Worm (Caenorhabditis elegans) whole organism, young adult: ENCODE measurements around the gene sshk-1.
A peak's percentile ranks its signal among the peaks of the same experiment; 100 is the strongest.

Experiments used
- B0019.2 ChIP-seq: fragments of 200-800 bp; sonication (Bioruptor generic); conservative IDR thresholded peaks from 2 replicates; pipeline ENCODE4 v1.3.6; 2022; ENCODE audit warnings: missing genetic modification reagents, missing genetic modification characterization, missing compliant biosample characterization
- B0336.3 ChIP-seq: fragments of 200-800 bp; sonication (Bioruptor generic); IDR thresholded peaks from 2 replicates; pipeline ENCODE4 v1.3.6; 2022; ENCODE audit warnings: missing genetic modification characterization, missing compliant biosample characterization
- C06A6.2 ChIP-seq: fragments of 200-800 bp; sonication (Bioruptor generic); conservative IDR thresholded peaks from 2 replicates; pipeline ENCODE4 v1.3.6; 2022; ENCODE audit warnings: missing genetic modification characterization, missing compliant biosample characterization
- D2030.7 ChIP-seq: fragments of 200-800 bp; sonication (Bioruptor generic); IDR thresholded peaks from 2 replicates; pipeline ENCODE4 v1.3.6; 2022; ENCODE audit warnings: missing genetic modification reagents, missing genetic modification characterization, missing compliant biosample characterization
- F10E7.11 ChIP-seq: sonication (generic microtip); optimal IDR thresholded peaks from 2 replicates; lab custom pipeline; 2017; ENCODE audit warnings: mild to moderate bottlenecking, missing genetic modification characterization, moderate library complexity, missing compliant biosample characterization
- F23B12.7 ChIP-seq: sonication (generic microtip); optimal IDR thresholded peaks from 2 replicates; lab custom pipeline; 2017; ENCODE audit warnings: missing genetic modification characterization, mild to moderate bottlenecking, missing compliant biosample characterization, antibody characterized with exemption, moderate library complexity; ENCODE audit not compliant: insufficient read depth
- F52B5.7 ChIP-seq: sonication (generic microtip); optimal IDR thresholded peaks from 2 replicates; lab custom pipeline; 2016; ENCODE audit warnings: mild to moderate bottlenecking, missing genetic modification characterization, missing compliant biosample characterization
- F57C9.4 ChIP-seq: sonication (generic microtip); optimal IDR thresholded peaks from 2 replicates; lab custom pipeline; 2017; ENCODE audit warnings: mild to moderate bottlenecking, missing genetic modification characterization, missing compliant biosample characterization
- K11D2.4 ChIP-seq: fragments of 200-800 bp; sonication (Bioruptor generic); IDR thresholded peaks from 2 replicates; pipeline ENCODE4 v1.3.6; 2022; ENCODE audit warnings: missing genetic modification reagents, missing genetic modification characterization, missing compliant biosample characterization
- K12H6.12 ChIP-seq: fragments of 200-800 bp; sonication (Bioruptor generic); optimal IDR thresholded peaks from 2 replicates; lab custom pipeline; 2018; ENCODE audit warnings: mild to moderate bottlenecking, missing genetic modification characterization, missing compliant biosample characterization
- Y53F4B.3 ChIP-seq: fragments of 200-800 bp; sonication (Bioruptor generic); IDR thresholded peaks from 2 replicates; pipeline ENCODE4 v1.3.6; 2022; ENCODE audit warnings: missing genetic modification reagents, missing genetic modification characterization, missing compliant biosample characterization
- Y56A3A.18 ChIP-seq: fragments of 200-800 bp; sonication (Bioruptor generic); IDR thresholded peaks from 2 replicates; pipeline ENCODE4 v1.3.6; 2022; ENCODE audit warnings: missing genetic modification reagents, missing genetic modification characterization, missing compliant biosample characterization
- Y67H2A.10 ChIP-seq: fragments of 200-800 bp; sonication (Bioruptor generic); conservative IDR thresholded peaks from 2 replicates; pipeline ENCODE4 v1.3.6; 2022; ENCODE audit warnings: missing genetic modification reagents, missing genetic modification characterization, missing compliant biosample characterization
- Y95B8A.8 ChIP-seq: fragments of 200-800 bp; sonication (Bioruptor generic); IDR thresholded peaks from 2 replicates; pipeline ENCODE4 v1.3.6; 2022; ENCODE audit warnings: missing genetic modification reagents, missing genetic modification characterization, missing compliant biosample characterization
- aptf-3 ChIP-seq: fragments of 200-800 bp; sonication (Bioruptor generic); IDR thresholded peaks from 2 replicates; pipeline ENCODE4 v1.3.6; 2022; ENCODE audit warnings: missing genetic modification characterization, missing compliant biosample characterization
- atf-7 ChIP-seq: sonication (generic microtip); optimal IDR thresholded peaks from 2 replicates; lab custom pipeline; 2017; ENCODE audit warnings: mild to moderate bottlenecking, missing genetic modification characterization, missing compliant biosample characterization
- ccch-3 ChIP-seq: fragments of 200-800 bp; sonication (Bioruptor generic); optimal IDR thresholded peaks from 2 replicates; lab custom pipeline; 2018; ENCODE audit warnings: mild to moderate bottlenecking, missing genetic modification characterization, missing compliant biosample characterization
- cebp-1 ChIP-seq, 2 experiments: fragments of 200-800 bp in 1 of 2; sonication (Bioruptor generic) in 1 of 2; sonication (generic microtip) in 1 of 2; IDR thresholded peaks in 1 of 2; optimal IDR thresholded peaks in 1 of 2; 2 replicates each; pipeline versions ENCODE4 v1.3.6 to Lab custom; 2017 to 2022; ENCODE audit warnings: missing compliant biosample characterization in 2 of 2, missing genetic modification characterization in 2 of 2, mild to moderate bottlenecking in 1 of 2, missing genetic modification reagents in 1 of 2, moderate library complexity in 1 of 2
- ceh-27 ChIP-seq: fragments of 200-800 bp; sonication (Bioruptor generic); optimal IDR thresholded peaks from 2 replicates; lab custom pipeline; 2018; ENCODE audit warnings: mild to moderate bottlenecking, missing genetic modification characterization, moderate library complexity, missing compliant biosample characterization
- dpl-1 ChIP-seq: fragments of 150-350 bp; optimal IDR thresholded peaks from 2 replicates; lab custom pipeline; 2014; ENCODE audit warnings: missing biosample characterization, missing genetic modification reagents, missing genetic modification characterization
- efl-1 ChIP-seq: fragments of 150-350 bp; optimal IDR thresholded peaks from 2 replicates; lab custom pipeline; 2014; ENCODE audit warnings: missing biosample characterization, missing genetic modification reagents, missing genetic modification characterization
- fkh-3 ChIP-seq: sonication (generic microtip); optimal IDR thresholded peaks from 2 replicates; lab custom pipeline; 2016; ENCODE audit warnings: mild to moderate bottlenecking, missing genetic modification characterization, missing compliant biosample characterization
- hmg-1.2 ChIP-seq: fragments of 200-800 bp; sonication (Bioruptor generic); IDR thresholded peaks from 2 replicates; pipeline ENCODE4 v1.3.6; 2022; ENCODE audit warnings: missing genetic modification reagents, missing genetic modification characterization, missing compliant biosample characterization
- hrde-1 ChIP-seq: sonication (generic microtip); optimal IDR thresholded peaks from 2 replicates; lab custom pipeline; 2016; ENCODE audit warnings: missing genetic modification characterization, mild to moderate bottlenecking, missing compliant biosample characterization, moderate library complexity, missing genotype, missing genetic modification reagents, borderline replicate concordance
- hsf-1 ChIP-seq: fragments of 200-800 bp; sonication (Bioruptor generic); IDR thresholded peaks from 2 replicates; pipeline ENCODE4 v1.3.6; 2022; ENCODE audit warnings: missing genetic modification reagents, missing genetic modification characterization, missing compliant biosample characterization
- lin-26 ChIP-seq: fragments of 200-800 bp; sonication (Bioruptor generic); IDR thresholded peaks from 2 replicates; pipeline ENCODE4 v1.3.6; 2022; ENCODE audit warnings: missing genetic modification reagents, missing genetic modification characterization, missing compliant biosample characterization
- lin-35 ChIP-seq, 3 experiments: fragments of 150-350 bp in 2 of 3; sonication (generic microtip) in 1 of 3; optimal IDR thresholded peaks; 2 replicates each; lab custom pipeline; 2014 to 2018; ENCODE audit warnings: missing biosample characterization in 3 of 3, missing genetic modification characterization in 3 of 3, missing genetic modification reagents in 3 of 3
- lin-54 ChIP-seq: fragments of 200-800 bp; sonication (Bioruptor generic); optimal IDR thresholded peaks from 2 replicates; lab custom pipeline; 2018; ENCODE audit warnings: mild to moderate bottlenecking, missing genetic modification characterization, missing compliant biosample characterization
- lsy-27 ChIP-seq: sonication (generic microtip); optimal IDR thresholded peaks from 2 replicates; lab custom pipeline; 2017; ENCODE audit warnings: missing genetic modification characterization, mild to moderate bottlenecking, missing compliant biosample characterization, antibody characterized with exemption, missing genotype, borderline replicate concordance; ENCODE audit not compliant: insufficient read depth
- madf-10 ChIP-seq: sonication (generic microtip); optimal IDR thresholded peaks from 2 replicates; lab custom pipeline; 2016; ENCODE audit warnings: mild to moderate bottlenecking, missing genetic modification characterization, missing compliant biosample characterization
- madf-3 ChIP-seq: fragments of 200-800 bp; sonication (Bioruptor generic); IDR thresholded peaks from 2 replicates; pipeline ENCODE4 v1.3.6; 2022; ENCODE audit warnings: missing genetic modification reagents, missing genetic modification characterization, missing compliant biosample characterization
- madf-8 ChIP-seq: fragments of 200-800 bp; sonication (Bioruptor generic); conservative IDR thresholded peaks from 2 replicates; pipeline ENCODE4 v1.3.6; 2022; ENCODE audit warnings: missing genetic modification reagents, missing genetic modification characterization, missing compliant biosample characterization
- mes-4 ChIP-seq: sonication (generic microtip); optimal IDR thresholded peaks from 2 replicates; lab custom pipeline; 2016; ENCODE audit warnings: missing genotype, missing genetic modification characterization, missing compliant biosample characterization
- nfya-2 ChIP-seq: fragments of 200-800 bp; sonication (Bioruptor generic); IDR thresholded peaks from 2 replicates; pipeline ENCODE4 v1.3.6; 2022; ENCODE audit warnings: missing genetic modification reagents, missing genetic modification characterization, missing compliant biosample characterization
- nfyb-1 ChIP-seq: fragments of 200-800 bp; sonication (Bioruptor generic); IDR thresholded peaks from 2 replicates; pipeline ENCODE4 v1.3.6; 2022; ENCODE audit warnings: missing genetic modification reagents, missing genetic modification characterization, missing compliant biosample characterization
- nhr-179 ChIP-seq: sonication (generic microtip); optimal IDR thresholded peaks from 2 replicates; lab custom pipeline; 2016; ENCODE audit warnings: mild to moderate bottlenecking, missing genetic modification characterization, missing compliant biosample characterization
- rec-8 ChIP-seq, 2 experiments: sonication (generic microtip); optimal IDR thresholded peaks; 2 replicates each; lab custom pipeline; 2016; ENCODE audit warnings: mild to moderate bottlenecking in 2 of 2, missing genetic modification characterization in 2 of 2, missing genetic modification reagents in 2 of 2, missing genotype in 2 of 2, missing biosample characterization in 1 of 2, missing compliant biosample characterization in 1 of 2, moderate library complexity in 1 of 2
- repo-1 ChIP-seq: sonication (generic microtip); optimal IDR thresholded peaks from 2 replicates; lab custom pipeline; 2017; ENCODE audit warnings: mild to moderate bottlenecking, missing genetic modification characterization, missing compliant biosample characterization
- snpc-1.1 ChIP-seq: sonication (generic microtip); optimal IDR thresholded peaks from 2 replicates; lab custom pipeline; 2017; ENCODE audit warnings: missing genetic modification characterization, mild to moderate bottlenecking, missing compliant biosample characterization, antibody characterized with exemption, moderate library complexity, missing genotype, missing genetic modification reagents; ENCODE audit not compliant: insufficient read depth
- snpc-4 ChIP-seq, 5 experiments: fragments of 150-350 bp in 1 of 5; sonication (generic microtip) in 4 of 5; optimal IDR thresholded peaks; 2 replicates each; lab custom pipeline; 2014 to 2018; ENCODE audit warnings: missing genetic modification characterization in 5 of 5, missing biosample characterization in 3 of 5, antibody characterized with exemption in 2 of 5, mild to moderate bottlenecking in 2 of 5, missing compliant biosample characterization in 2 of 5, missing genotype in 2 of 5, moderate library complexity in 2 of 5, missing genetic modification reagents in 1 of 5
- unc-62 ChIP-seq: fragments of 150-350 bp; optimal IDR thresholded peaks from 2 replicates; lab custom pipeline; 2014; ENCODE audit warnings: missing biosample characterization, missing genetic modification reagents, missing genetic modification characterization
- ztf-28 ChIP-seq: fragments of 200-800 bp; sonication (Bioruptor generic); IDR thresholded peaks from 2 replicates; pipeline ENCODE4 v1.3.6; 2022; ENCODE audit warnings: missing genetic modification reagents, missing genetic modification characterization, missing compliant biosample characterization
- ztf-3 ChIP-seq: fragments of 200-800 bp; sonication (Bioruptor generic); optimal IDR thresholded peaks from 2 replicates; lab custom pipeline; 2018; ENCODE audit warnings: mild to moderate bottlenecking, missing genetic modification characterization, missing compliant biosample characterization

The sshk-1 gene

DNA sequence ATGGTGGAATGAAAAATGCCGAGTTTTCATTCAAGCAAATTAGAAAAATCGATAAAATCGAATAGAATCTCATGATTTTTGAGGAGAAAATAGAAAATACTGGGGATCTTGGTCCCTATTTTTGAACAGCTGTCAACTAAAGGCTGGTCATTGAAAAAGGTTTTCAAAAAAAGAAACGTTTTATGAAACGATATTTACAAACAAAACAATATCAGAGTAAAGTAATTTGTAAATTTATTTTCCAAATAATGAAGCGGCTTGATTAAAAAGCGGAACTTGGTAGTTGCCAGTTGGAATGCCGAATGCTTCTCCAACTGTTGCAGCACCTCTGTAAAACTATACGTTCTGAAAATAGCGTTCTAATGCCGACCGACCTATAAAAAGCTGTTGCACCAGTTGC lies 42.3 kb upstream of the sshk-1 start, which contains the start of gene F38A6.5:
Gene F38A6.5, minus strand, starts transcription at position 101 of the 400 bp plus-strand sequence.
- TF ChIP-seq Y95B8A.8 (GFP tag; lab: Robert Waterston, UW) (no peak), lin-54 (GFP tag; lab: Kevin White, UChicago) (no peak), fkh-3 (no peak), rec-8 (tag; optimal IDR thresholded peaks at IDR 0.05; lab: Kevin White, UChicago) (no peak), D2030.7 (GFP tag; lab: Robert Waterston, UW) (no peak), madf-10 (no peak), F10E7.11 (tag; lab: Kevin White, UChicago) (no peak), hrde-1 (tag; lab: Kevin White, UChicago) (no peak), hsf-1 (no peak), repo-1 (tag; lab: Kevin White, UChicago) (no peak), mes-4 (tag; lab: Kevin White, UChicago) (no peak)

DNA sequence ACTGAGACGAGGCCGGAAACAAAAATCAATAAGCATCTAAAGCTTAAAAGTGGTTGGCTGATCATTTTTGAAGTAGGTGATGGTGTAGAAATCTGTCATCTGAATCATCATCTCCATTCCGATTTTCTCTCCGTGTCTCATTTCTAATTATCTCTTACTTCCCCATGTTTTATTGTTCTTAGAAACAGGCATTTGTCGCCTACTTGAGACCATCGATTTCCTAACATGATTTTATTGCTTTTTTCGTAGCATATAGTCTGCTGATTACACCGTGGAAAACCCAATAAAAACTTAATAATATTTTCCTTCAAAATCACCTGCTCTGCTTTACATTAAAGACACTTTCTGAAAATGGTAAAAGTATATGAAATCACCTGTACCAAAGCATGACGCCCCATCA lies 40.7 kb upstream of the sshk-1 start, which contains the start of gene F38A6.4:
Gene F38A6.4, minus strand, starts transcription at position 101 of the 400 bp plus-strand sequence.
- no peak for TF ChIP-seq snpc-1.1
- TF ChIP-seq lin-35 (GFP tag; optimal IDR thresholded peaks at IDR 0.05; lab: Kevin White, UChicago), result no peak
- TF ChIP-seq Y67H2A.10 (GFP tag; lab: Robert Waterston, UW), result no peak

DNA sequence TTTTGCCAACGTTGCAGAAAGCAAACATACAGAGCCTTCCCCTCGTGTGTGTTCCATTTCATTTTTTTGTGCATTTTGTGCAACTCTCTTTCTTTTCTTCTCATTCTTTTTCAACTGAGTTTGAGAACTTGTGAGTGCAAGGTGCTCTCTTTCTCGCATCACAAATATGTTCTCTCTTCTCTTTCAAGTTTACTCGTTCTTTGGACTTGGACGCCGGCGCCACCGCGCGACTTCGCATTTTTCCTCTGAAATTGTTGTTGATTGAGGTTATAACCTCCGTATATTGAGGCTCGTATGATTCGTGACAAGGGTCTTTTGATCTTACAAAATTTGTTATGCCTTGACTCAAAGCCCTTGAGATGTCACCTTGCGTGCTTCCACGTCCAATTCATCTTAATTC lies 39.2 kb upstream of the sshk-1 start:
- TF ChIP-seq efl-1 (GFP tag; lab: Kevin White, UChicago), result no peak
- TF ChIP-seq fkh-3, result no peak
- TF ChIP-seq ztf-28 (GFP tag; lab: Robert Waterston, UW), result no peak
- TF ChIP-seq snpc-4 (GFP tag; optimal IDR thresholded peaks at IDR 0.05; lab: Kevin White, UChicago), result no peak
- peak in 1 of 4 experiments; percentile 4 for TF ChIP-seq snpc-4 (tag; optimal IDR thresholded peaks at IDR 0.05; lab: Kevin White, UChicago)
- TF ChIP-seq atf-7 (tag; lab: Kevin White, UChicago), result no peak
- no peak for TF ChIP-seq nfya-2 (GFP tag; lab: Robert Waterston, UW)
- TF ChIP-seq Y56A3A.18 (GFP tag; lab: Robert Waterston, UW), result no peak
- TF ChIP-seq Y53F4B.3, result no peak
- TF ChIP-seq nhr-179 (tag; lab: Kevin White, UChicago), result no peak
- TF ChIP-seq unc-62 (GFP tag; lab: Kevin White, UChicago), result no peak
- peak; percentile 61; the same call in 1 of the 2 replicates for TF ChIP-seq K11D2.4
- TF ChIP-seq ztf-3 (GFP tag; lab: Kevin White, UChicago), result no peak
- peak; percentile 69; the same call in 1 of the 2 replicates for TF ChIP-seq madf-3
- no peak for TF ChIP-seq aptf-3 (GFP tag; lab: Robert Waterston, UW)
- no peak for TF ChIP-seq F57C9.4 (tag; lab: Kevin White, UChicago)
- 0 out of 2 replicates have a peak, but pooled peaks have one; percentile 23 for TF ChIP-seq lin-26 (GFP tag; lab: Robert Waterston, UW)
- peak; percentile 65; the same call in 1 of the 2 replicates for TF ChIP-seq nfyb-1 (GFP tag; lab: Robert Waterston, UW)
- peak; percentile 21 for TF ChIP-seq K12H6.12 (tag; lab: Kevin White, UChicago)
- TF ChIP-seq B0336.3 (GFP tag; lab: Robert Waterston, UW), result 0 out of 2 replicates have a peak, but pooled peaks have one; percentile 33
- peak; percentile 71 for TF ChIP-seq F23B12.7
- TF ChIP-seq Y67H2A.10 (GFP tag; lab: Robert Waterston, UW), result no peak
- TF ChIP-seq ceh-27 (GFP tag; lab: Kevin White, UChicago), result peak; percentile 81
- TF ChIP-seq F52B5.7 (tag; lab: Kevin White, UChicago), result no peak
- TF ChIP-seq madf-8 (GFP tag; lab: Robert Waterston, UW), result no peak
- 0 out of 2 replicates have a peak, but pooled peaks have one; percentile 14 for TF ChIP-seq cebp-1 (GFP tag; IDR thresholded peaks at IDR 0.05; lab: Robert Waterston, UW)
- TF ChIP-seq cebp-1 (tag; optimal IDR thresholded peaks at IDR 0.05; lab: Kevin White, UChicago), result peak; percentile 75
- TF ChIP-seq B0019.2 (GFP tag; lab: Robert Waterston, UW), result no peak
- no peak for TF ChIP-seq C06A6.2 (GFP tag; lab: Robert Waterston, UW)
- TF ChIP-seq ccch-3, result no peak
- no peak for TF ChIP-seq dpl-1 (GFP tag; lab: Kevin White, UChicago)
- peak; percentile 99 for TF ChIP-seq madf-10
- no peak for TF ChIP-seq lsy-27 (tag; lab: Kevin White, UChicago)
- peak; percentile 55 for TF ChIP-seq hmg-1.2
